Worm (Caenorhabditis elegans): Measurements from ENCODE around the gene pole-4.
A peak's percentile ranks its signal among the peaks of the same experiment; 100 is the strongest.

The pole-4 gene

DNA sequence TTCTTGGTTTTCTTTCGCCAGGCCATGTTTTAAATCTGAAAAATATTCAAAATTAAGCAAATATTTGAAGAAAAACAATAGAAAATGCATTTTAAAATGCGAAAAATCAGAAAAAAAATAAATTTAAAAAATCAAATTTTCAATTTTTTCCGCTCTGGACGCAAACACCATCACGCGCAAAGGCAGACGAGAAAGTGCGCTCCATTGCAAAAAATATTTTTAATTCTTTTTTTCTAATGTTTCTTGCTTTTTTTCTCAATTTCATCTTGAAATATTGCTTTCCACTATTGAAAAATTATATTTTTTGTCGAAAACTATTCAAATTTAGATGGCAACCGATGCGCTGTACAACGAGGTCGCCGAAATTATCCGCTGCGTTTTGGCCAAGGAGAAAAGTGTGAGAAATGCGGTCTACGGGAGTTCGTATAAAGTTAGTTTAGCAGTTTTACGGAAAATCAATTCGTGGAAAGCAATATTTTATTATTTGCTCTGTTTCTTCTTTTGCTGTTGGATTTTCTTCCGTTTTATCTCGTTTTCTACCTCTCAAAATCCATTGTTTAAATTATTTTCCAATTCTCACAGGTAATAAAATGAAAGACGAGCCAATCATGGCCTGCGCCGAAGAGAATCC is at the start of gene pole-4, which contains the start of the genes nsun-5 and metl-2:
TSS of gene pole-4 (minus strand) at position 35 of the 631 bp plus-strand sequence.
TSS of gene nsun-5 (plus strand) at position 298 of the 631 bp plus-strand sequence.
TSS of gene metl-2 (plus strand) at position 581 of the 631 bp plus-strand sequence.
- no peak for TF ChIP-seq ztf-6 (GFP tag; IDR thresholded peaks at IDR 0.05)
- no peak for TF ChIP-seq hlh-12 (tag; optimal IDR thresholded peaks at IDR 0.05)
- TF ChIP-seq ceh-58 (GFP tag; IDR thresholded peaks at IDR 0.05) = no peak
- no peak for TF ChIP-seq snpc-4 (GFP tag; optimal IDR thresholded peaks at IDR 0.05)
- TF ChIP-seq snpc-4 (tag; optimal IDR thresholded peaks at IDR 0.05) = peak in 2 of 4 experiments; percentile 28 to 43
- TF ChIP-seq pha-4 (tag; optimal IDR thresholded peaks at IDR 0.05) = peak; percentile 8
- TF ChIP-seq efl-1 (GFP tag; optimal IDR thresholded peaks at IDR 0.05) = peak; percentile 24
- peak; percentile 83 for TF ChIP-seq mcd-1 (GFP tag; IDR thresholded peaks at IDR 0.05)
- TF ChIP-seq bed-2 (GFP tag; IDR thresholded peaks at IDR 0.05) = no peak
- TF ChIP-seq attf-5 (GFP tag; optimal IDR thresholded peaks at IDR 0.05) = peak; percentile 28
- TF ChIP-seq lsl-1 (GFP tag; optimal IDR thresholded peaks at IDR 0.05) = peak; percentile 20
- TF ChIP-seq F10E7.11 (tag; optimal IDR thresholded peaks at IDR 0.05) = no peak
- TF ChIP-seq F23B12.7 (tag; optimal IDR thresholded peaks at IDR 0.05; ENCODE audit: insufficient read depth) = peak; percentile 69
- no peak for TF ChIP-seq ztf-18 (tag; optimal IDR thresholded peaks at IDR 0.05)
- TF ChIP-seq lin-35 (GFP tag; optimal IDR thresholded peaks at IDR 0.05) = peak in 1 of 3 experiments; percentile 39
- peak; percentile 26 for TF ChIP-seq dpl-1 (GFP tag; optimal IDR thresholded peaks at IDR 0.05)
- no peak for TF ChIP-seq athp-1 (tag; optimal IDR thresholded peaks at IDR 0.05)
- no peak for TF ChIP-seq K12H6.12 (tag; optimal IDR thresholded peaks at IDR 0.05)
- peak; percentile 18 for TF ChIP-seq lin-54 (GFP tag; optimal IDR thresholded peaks at IDR 0.05)
- TF ChIP-seq rcor-1 (GFP tag; IDR thresholded peaks at IDR 0.05) = no peak

- TF ChIP-seq ama-1 (optimal IDR thresholded peaks at IDR 0.05) = no peak
- no peak for TF ChIP-seq ama-1 (GFP tag; optimal IDR thresholded peaks at IDR 0.05)
- no peak for TF ChIP-seq hmg-1.2 (GFP tag; IDR thresholded peaks at IDR 0.05)
- TF ChIP-seq nhr-120 (GFP tag; IDR thresholded peaks at IDR 0.05) = no peak
- TF ChIP-seq tbx-9 (tag; optimal IDR thresholded peaks at IDR 0.05; ENCODE audit: borderline replicate concordance) = no peak
- TF ChIP-seq sdz-38 (tag; optimal IDR thresholded peaks at IDR 0.05) = no peak
- TF ChIP-seq Y53F4B.3 (GFP tag; IDR thresholded peaks at IDR 0.05) = no peak
- TF ChIP-seq dpff-1 (tag; optimal IDR thresholded peaks at IDR 0.05) = no peak
- no peak for TF ChIP-seq mcd-1 (GFP tag; IDR thresholded peaks at IDR 0.05)
Measured at ce11 chrII:15018923-15019322, 49.8 kb upstream of the pole-4 start, which contains the start of gene Y53F4B.12. TSS of gene Y53F4B.12 (plus strand) at chrII:15019223.

DNA sequence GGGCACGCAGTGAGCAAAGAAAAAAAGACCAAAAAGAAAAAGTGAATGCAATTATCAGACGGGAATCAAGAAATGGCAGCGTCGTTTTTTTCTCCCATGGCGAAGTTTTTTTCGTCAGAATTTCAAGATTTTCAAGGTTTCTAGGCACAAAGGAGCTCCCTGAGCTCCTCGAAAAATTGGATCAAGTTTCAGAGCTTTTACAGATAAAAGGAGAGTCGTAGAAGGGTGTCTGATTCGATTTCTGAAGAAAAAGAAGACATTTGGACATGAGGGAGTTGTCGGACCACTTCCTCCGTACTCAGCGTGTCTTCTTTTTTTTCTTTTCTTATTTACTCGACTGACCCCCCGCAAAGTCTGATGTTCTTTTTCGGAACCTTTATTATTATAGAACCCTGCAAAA is 46.5 kb upstream of the pole-4 start:
- no peak for TF ChIP-seq rpc-1 (optimal IDR thresholded peaks at IDR 0.05)
- no peak for TF ChIP-seq rpc-1 (tag; optimal IDR thresholded peaks at IDR 0.05)
- TF ChIP-seq tlf-1 (GFP tag; optimal IDR thresholded peaks at IDR 0.05) = no peak
- no peak for TF ChIP-seq mel-28 (tag; optimal IDR thresholded peaks at IDR 0.05; ENCODE audit: borderline replicate concordance)
- TF ChIP-seq sptf-2 (GFP tag; optimal IDR thresholded peaks at IDR 0.05) = no peak
- TF ChIP-seq ceh-40 (GFP tag; IDR thresholded peaks at IDR 0.05) = no peak
- TF ChIP-seq ztf-25 (GFP tag; IDR thresholded peaks at IDR 0.05) = no peak
- TF ChIP-seq ztf-6 (GFP tag; IDR thresholded peaks at IDR 0.05) = no peak
- TF ChIP-seq lag-1 (GFP tag; IDR thresholded peaks at IDR 0.05) = no peak
- TF ChIP-seq ztf-18 (tag; optimal IDR thresholded peaks at IDR 0.05) = no peak
- TF ChIP-seq die-1 (tag; optimal IDR thresholded peaks at IDR 0.05) = no peak
- TF ChIP-seq C06A6.2 (GFP tag; conservative IDR thresholded peaks at IDR 0.05) = no peak
- no peak for TF ChIP-seq ets-4 (GFP tag; optimal IDR thresholded peaks at IDR 0.05)
- no peak for TF ChIP-seq ceh-27 (GFP tag; optimal IDR thresholded peaks at IDR 0.05)
- TF ChIP-seq egl-44 (GFP tag; IDR thresholded peaks at IDR 0.05) = no peak
- no peak for TF ChIP-seq lsy-27 (tag; optimal IDR thresholded peaks at IDR 0.05; ENCODE audit: borderline replicate concordance, insufficient read depth)
- no peak for TF ChIP-seq aptf-2 (GFP tag; conservative IDR thresholded peaks at IDR 0.05)
